Fruit fly (Drosophila melanogaster) whole organism, embryonic: ENCODE results near the gene CG13842.

Source experiments
- Adf1 ChIP-seq: fragments of 200-800 bp; sonication (Bioruptor generic); IDR thresholded peaks from 2 replicates; pipeline ENCODE4 v1.3.6; 2022; ENCODE audit warnings: missing biosample characterization, missing genetic modification characterization
- CG10366 ChIP-seq: fragments of 200-800 bp; sonication (Bioruptor generic); IDR thresholded peaks from 2 replicates; pipeline ENCODE4 v1.3.6; 2022; ENCODE audit warnings: missing biosample characterization, missing genetic modification characterization
- CG11398 ChIP-seq: fragments of 200-800 bp; sonication (Bioruptor generic); optimal IDR thresholded peaks from 2 replicates; lab custom pipeline; 2016; ENCODE audit warnings: missing biosample characterization, missing genetic modification characterization
- CG11560 ChIP-seq: fragments of 200-800 bp; sonication (Bioruptor generic); IDR thresholded peaks from 3 replicates; pipeline ENCODE4 v1.3.6; 2022; ENCODE audit warnings: missing biosample characterization, missing genetic modification characterization
- CG12155 ChIP-seq: fragments of 200-800 bp; sonication (Bioruptor generic); optimal IDR thresholded peaks from 3 replicates; lab custom pipeline; 2016; ENCODE audit warnings: missing biosample characterization, missing genetic modification characterization
- CG12391 ChIP-seq: fragments of 200-800 bp; sonication (Bioruptor generic); optimal IDR thresholded peaks from 3 replicates; lab custom pipeline; 2018; ENCODE audit warnings: missing biosample characterization, mild to moderate bottlenecking, missing genetic modification characterization, moderate library complexity
- CG14860 ChIP-seq: fragments of 200-800 bp; sonication (Bioruptor generic); IDR thresholded peaks from 3 replicates; pipeline ENCODE4 v1.3.6; 2022; ENCODE audit warnings: missing biosample characterization, missing genetic modification characterization; ENCODE audit not compliant: partially characterized antibody
- CG1529 ChIP-seq: fragments of 200-800 bp; sonication (Bioruptor generic); optimal IDR thresholded peaks from 3 replicates; lab custom pipeline; 2018; ENCODE audit warnings: missing biosample characterization, missing genetic modification characterization
- CG17186 ChIP-seq: fragments of 200-800 bp; sonication (Bioruptor generic); optimal IDR thresholded peaks from 3 replicates; lab custom pipeline; 2017; ENCODE audit warnings: missing biosample characterization, missing genetic modification reagents, missing genetic modification characterization
- CG17359 ChIP-seq: fragments of 200-800 bp; sonication (Bioruptor generic); optimal IDR thresholded peaks from 3 replicates; lab custom pipeline; 2018; ENCODE audit warnings: missing biosample characterization, mild to moderate bottlenecking, missing genetic modification characterization, moderate library complexity
- CG17385 ChIP-seq: fragments of 200-800 bp; sonication (Bioruptor generic); optimal IDR thresholded peaks from 3 replicates; lab custom pipeline; 2018; ENCODE audit warnings: missing biosample characterization, mild to moderate bottlenecking, missing genetic modification characterization
- CG3281 ChIP-seq: fragments of 200-800 bp; sonication (Bioruptor generic); optimal IDR thresholded peaks from 3 replicates; lab custom pipeline; 2017; ENCODE audit warnings: missing biosample characterization, mild to moderate bottlenecking, missing genetic modification characterization
- CG42726 ChIP-seq: fragments of 200-800 bp; sonication (Bioruptor generic); IDR thresholded peaks from 2 replicates; pipeline ENCODE4 v1.3.6; 2022; ENCODE audit warnings: missing biosample characterization, missing genetic modification characterization; ENCODE audit not compliant: partially characterized antibody
- CG4820 ChIP-seq: fragments of 200-800 bp; sonication (Bioruptor generic); optimal IDR thresholded peaks from 3 replicates; lab custom pipeline; 2016; ENCODE audit warnings: missing biosample characterization, missing genetic modification characterization
- CG6175 ChIP-seq: fragments of 200-800 bp; sonication (Bioruptor generic); IDR thresholded peaks from 3 replicates; pipeline ENCODE4 v1.3.6; 2022; ENCODE audit warnings: missing biosample characterization, missing genetic modification characterization
- CG7372 ChIP-seq: fragments of 200-800 bp; sonication (Bioruptor generic); IDR thresholded peaks from 2 replicates; pipeline ENCODE4 v1.3.6; 2022; ENCODE audit warnings: missing biosample characterization, missing genetic modification characterization
- CG7556 ChIP-seq: fragments of 200-800 bp; sonication (Bioruptor generic); optimal IDR thresholded peaks from 2 replicates; lab custom pipeline; 2017; ENCODE audit warnings: missing biosample characterization, mild to moderate bottlenecking, missing genetic modification characterization
- CG7839 ChIP-seq: fragments of 200-800 bp; sonication (Bioruptor generic); optimal IDR thresholded peaks from 3 replicates; lab custom pipeline; 2018; ENCODE audit warnings: missing biosample characterization, mild to moderate bottlenecking, missing genetic modification characterization, moderate library complexity
- CG8478 ChIP-seq: fragments of >200 bp; optimal IDR thresholded peaks from 2 replicates; lab custom pipeline; 2018
- CG9727 ChIP-seq: fragments of 200-800 bp; sonication (Bioruptor generic); optimal IDR thresholded peaks from 3 replicates; lab custom pipeline; 2017; ENCODE audit warnings: missing biosample characterization, mild to moderate bottlenecking, missing genetic modification characterization
- CG9797 ChIP-seq: fragments of 200-800 bp; sonication (Bioruptor generic); optimal IDR thresholded peaks from 3 replicates; lab custom pipeline; 2018; ENCODE audit warnings: missing biosample characterization, mild to moderate bottlenecking, missing genetic modification characterization
- CoRest ChIP-seq: fragments of 200-800 bp; sonication (Bioruptor generic); optimal IDR thresholded peaks from 3 replicates; lab custom pipeline; 2018; ENCODE audit warnings: missing biosample characterization, mild to moderate bottlenecking, missing genetic modification characterization, moderate library complexity
- D19B ChIP-seq: fragments of 200-800 bp; sonication (Bioruptor generic); optimal IDR thresholded peaks from 2 replicates; lab custom pipeline; 2017; ENCODE audit warnings: missing biosample characterization, mild to moderate bottlenecking, missing genetic modification characterization
- Dbx ChIP-seq: fragments of 200-800 bp; sonication (Bioruptor generic); IDR thresholded peaks from 3 replicates; pipeline ENCODE4 v1.3.6; 2022; ENCODE audit warnings: missing biosample characterization, missing genetic modification characterization
- Dp ChIP-seq: fragments of 200-800 bp; sonication (Bioruptor generic); optimal IDR thresholded peaks from 2 replicates; lab custom pipeline; 2018; ENCODE audit warnings: missing biosample characterization, mild to moderate bottlenecking, missing genetic modification characterization, moderate library complexity
- Drgx ChIP-seq: fragments of 200-800 bp; sonication (Bioruptor generic); IDR thresholded peaks from 2 replicates; pipeline ENCODE4 v1.3.6; 2022; ENCODE audit warnings: missing biosample characterization, missing genetic modification characterization
- Gug ChIP-seq: fragments of 200-800 bp; sonication (Bioruptor generic); IDR thresholded peaks from 4 replicates; pipeline ENCODE4 v1.3.6; 2022; ENCODE audit warnings: missing biosample characterization, missing genetic modification characterization
- HHEX ChIP-seq: fragments of 200-800 bp; sonication (Bioruptor generic); optimal IDR thresholded peaks from 3 replicates; lab custom pipeline; 2017; ENCODE audit warnings: missing biosample characterization, mild to moderate bottlenecking, missing genetic modification characterization, missing genetic modification reagents
- HLH3B ChIP-seq: fragments of 200-800 bp; sonication (Bioruptor generic); IDR thresholded peaks from 2 replicates; pipeline ENCODE4 v1.3.6; 2022; ENCODE audit warnings: missing biosample characterization, missing genetic modification characterization
- HLHmδ ChIP-seq: fragments of 200-800 bp; sonication (Bioruptor generic); optimal IDR thresholded peaks from 2 replicates; lab custom pipeline; 2018; ENCODE audit warnings: missing biosample characterization, mild to moderate bottlenecking, missing genetic modification characterization, moderate library complexity
- HmgZ ChIP-seq: fragments of 200-800 bp; sonication (Bioruptor generic); optimal IDR thresholded peaks from 2 replicates; lab custom pipeline; 2018; ENCODE audit warnings: missing biosample characterization, mild to moderate bottlenecking, missing genetic modification characterization
- Hr39 ChIP-seq: fragments of >200 bp; optimal IDR thresholded peaks from 2 replicates; lab custom pipeline; 2017
- Mad ChIP-seq: fragments of 200-800 bp; sonication (Bioruptor generic); optimal IDR thresholded peaks from 2 replicates; lab custom pipeline; 2016; ENCODE audit warnings: missing biosample characterization, missing genetic modification characterization
- Rfx ChIP-seq: fragments of 200-800 bp; sonication (Bioruptor generic); IDR thresholded peaks from 2 replicates; pipeline ENCODE4 v1.3.6; 2022; ENCODE audit warnings: missing biosample characterization, missing genetic modification characterization
- Taf1 ChIP-seq: fragments of 200-800 bp; sonication (Bioruptor generic); IDR thresholded peaks from 2 replicates; pipeline ENCODE4 v1.3.6; 2022; ENCODE audit warnings: missing biosample characterization, missing genetic modification characterization
- amos ChIP-seq: fragments of 200-800 bp; sonication (Bioruptor generic); IDR thresholded peaks from 2 replicates; pipeline ENCODE4 v1.3.6; 2022; ENCODE audit warnings: missing biosample characterization, missing genetic modification characterization; ENCODE audit not compliant: partially characterized antibody
- bcd ChIP-seq: fragments of 200-800 bp; sonication (Bioruptor generic); optimal IDR thresholded peaks from 2 replicates; lab custom pipeline; 2017; ENCODE audit warnings: missing biosample characterization, mild to moderate bottlenecking, missing genetic modification characterization
- bigmax ChIP-seq: fragments of 200-800 bp; sonication (Bioruptor generic); optimal IDR thresholded peaks from 2 replicates; lab custom pipeline; 2018; ENCODE audit warnings: missing biosample characterization, mild to moderate bottlenecking, missing genetic modification characterization
- br ChIP-seq: fragments of >200 bp; optimal IDR thresholded peaks from 2 replicates; lab custom pipeline; 2017
- dimm ChIP-seq: fragments of 200-800 bp; sonication (Bioruptor generic); IDR thresholded peaks from 2 replicates; pipeline ENCODE4 v1.3.6; 2022; ENCODE audit warnings: missing biosample characterization, missing genetic modification characterization
- eve ChIP-seq, 2 experiments: fragments of >200 bp; optimal IDR thresholded peaks; 2 replicates each; lab custom pipeline; 2017; ENCODE audit warnings: missing biosample characterization in 2 of 2, missing genetic modification characterization in 2 of 2
- ewg ChIP-seq: fragments of 200-800 bp; sonication (Bioruptor generic); optimal IDR thresholded peaks from 3 replicates; lab custom pipeline; 2017; ENCODE audit warnings: mild to moderate bottlenecking, missing biosample characterization, missing genetic modification reagents, missing genetic modification characterization
- eyg ChIP-seq: fragments of 200-800 bp; sonication (Bioruptor generic); optimal IDR thresholded peaks from 3 replicates; lab custom pipeline; 2016; ENCODE audit warnings: missing biosample characterization, missing genetic modification characterization
- knrl ChIP-seq: fragments of 200-800 bp; sonication (Bioruptor generic); IDR thresholded peaks from 3 replicates; pipeline ENCODE4 v1.3.6; 2022; ENCODE audit warnings: missing biosample characterization, missing genetic modification characterization; ENCODE audit not compliant: partially characterized antibody
- odd ChIP-seq: fragments of 200-800 bp; sonication (Bioruptor generic); optimal IDR thresholded peaks from 2 replicates; lab custom pipeline; 2017; ENCODE audit warnings: missing biosample characterization, mild to moderate bottlenecking, missing genetic modification characterization
- pzg ChIP-seq: fragments of 200-800 bp; sonication (Bioruptor generic); optimal IDR thresholded peaks from 3 replicates; lab custom pipeline; 2018; ENCODE audit warnings: missing biosample characterization, mild to moderate bottlenecking, missing genetic modification characterization, moderate library complexity
- sim ChIP-seq: fragments of 200-800 bp; sonication (Bioruptor generic); IDR thresholded peaks from 2 replicates; pipeline ENCODE4 v1.3.6; 2022; ENCODE audit warnings: missing biosample characterization, missing genetic modification characterization
- twi ChIP-seq: fragments of 200-800 bp; optimal IDR thresholded peaks from 2 replicates; lab custom pipeline; 2019; ENCODE audit warnings: missing biosample characterization, mild to moderate bottlenecking, missing genetic modification characterization, moderate library complexity
- tx ChIP-seq: fragments of 200-800 bp; sonication (Bioruptor generic); optimal IDR thresholded peaks from 2 replicates; lab custom pipeline; 2016; ENCODE audit warnings: missing biosample characterization, missing genetic modification characterization
- zfh2 ChIP-seq: fragments of 200-800 bp; sonication (Bioruptor generic); optimal IDR thresholded peaks from 2 replicates; lab custom pipeline; 2016; ENCODE audit warnings: missing biosample characterization, missing genetic modification characterization

CG13842 gene

dm6 chr3R:22753895-22754774 lies 47.1 kb upstream of the CG13842 start (continued):
- TF ChIP-seq pzg (GFP tag; lab: Kevin White, UChicago) (no peak), ewg (GFP tag; lab: Kevin White, UChicago) (peak; percentile 23), CG42726 (GFP tag; lab: Robert Waterston, UW) (0 out of 2 replicates have a peak, but pooled peaks have one; percentile 30), zfh2 (GFP tag; lab: Kevin White, UChicago) (peak; percentile 58), CoRest (tag; lab: Kevin White, UChicago) (peak; percentile 85), br (lab: Kevin White, UChicago) (no peak), twi (tag; lab: Kevin White, UChicago) (peak; percentile 19), CG6175 (GFP tag; lab: Robert Waterston, UW) (peak; percentile 89), Hr39 (no peak), CG12155 (GFP tag; lab: Kevin White, UChicago) (peak; percentile 36), amos (no peak; the same call in 1 of the 2 replicates), eve (GFP tag; optimal IDR thresholded peaks at IDR 0.05; lab: Kevin White, UChicago) (no peak), CG7839 (tag; lab: Kevin White, UChicago) (peak; percentile 74), HHEX (GFP tag; lab: Kevin White, UChicago) (peak; percentile 38), CG11398 (no peak), HLH3B (peak; percentile 46), CG9727 (GFP tag; lab: Kevin White, UChicago) (peak; percentile 73), CG17385 (GFP tag; lab: Kevin White, UChicago) (peak; percentile 49), Dbx (GFP tag; lab: Robert Waterston, UW) (peak; percentile 78), CG3281 (GFP tag; lab: Kevin White, UChicago) (peak; percentile 71), CG8478 (no peak), Dp (no peak), Rfx (GFP tag; lab: Robert Waterston, UW) (peak; percentile 74), CG14860 (no peak), HLHmδ (GFP tag; lab: Kevin White, UChicago) (no peak), CG1529 (GFP tag; lab: Kevin White, UChicago) (peak; percentile 22), Adf1 (GFP tag; lab: Robert Waterston, UW) (peak; percentile 98), tx (GFP tag; lab: Kevin White, UChicago) (no peak), CG12391 (tag; lab: Kevin White, UChicago) (peak; percentile 71), Mad (GFP tag; lab: Kevin White, UChicago) (peak; percentile 23), bigmax (GFP tag; lab: Kevin White, UChicago) (peak; percentile 31), CG7556 (peak; percentile 89), HmgZ (tag; lab: Kevin White, UChicago) (no peak), Taf1 (no peak), knrl (GFP tag; lab: Robert Waterston, UW) (no peak), D19B (peak; percentile 59), Drgx (peak; percentile 51), CG11560 (tag; lab: Robert Waterston, UW) (no peak), Gug (peak; percentile 79), CG4820 (GFP tag; lab: Kevin White, UChicago) (peak; percentile 63), eyg (no peak), CG7372 (GFP tag; lab: Robert Waterston, UW) (peak; percentile 27), CG17359 (tag; lab: Kevin White, UChicago) (peak; percentile 67), CG10366 (GFP tag; lab: Robert Waterston, UW) (peak; percentile 45; the same call in 1 of the 2 replicates), odd (GFP tag; lab: Kevin White, UChicago) (peak; percentile 6), dimm (GFP tag; lab: Robert Waterston, UW) (no peak), bcd (GFP tag; lab: Kevin White, UChicago) (peak; percentile 72), CG17186 (no peak), CG9797 (GFP tag; lab: Kevin White, UChicago) (no peak), sim (GFP tag; lab: Robert Waterston, UW) (no peak; the same call in 1 of the 2 replicates)
